Worm (Caenorhabditis elegans): ENCODE results near the gene Y62H9A.12.

DNA sequence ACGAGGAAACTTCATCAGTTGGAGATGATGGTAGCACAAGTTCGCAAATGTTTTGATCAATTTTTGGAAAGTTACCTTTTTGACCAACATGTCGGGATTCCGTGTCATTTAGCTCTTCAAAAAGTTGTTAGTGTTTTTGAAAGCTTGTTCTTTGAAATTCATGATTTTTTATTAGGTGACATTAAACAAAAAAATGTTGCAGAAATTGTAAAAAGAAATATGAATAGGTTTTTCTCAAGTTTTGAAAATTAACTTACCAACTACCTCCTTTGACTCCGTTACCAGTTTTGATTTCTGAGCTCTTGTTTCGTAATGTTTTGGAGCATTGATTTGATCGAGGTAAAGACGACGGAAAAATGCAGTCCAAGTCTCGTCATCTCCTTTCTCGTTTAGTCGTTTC lies 38.2 kb downstream of the Y62H9A.12 start:
- TF ChIP-seq lsy-2 (tag; optimal IDR thresholded peaks at IDR 0.05) (no peak), M03D4.4 (tag; optimal IDR thresholded peaks at IDR 0.05) (no peak), pha-4 (tag; optimal IDR thresholded peaks at IDR 0.05) (no peak), unc-62 (GFP tag; optimal IDR thresholded peaks at IDR 0.05) (no peak), elt-3 (tag; optimal IDR thresholded peaks at IDR 0.05) (no peak), ztf-11 (tag; optimal IDR thresholded peaks at IDR 0.05) (no peak), elt-1 (tag; optimal IDR thresholded peaks at IDR 0.05; ENCODE audit: borderline replicate concordance, insufficient read depth) (no peak), lin-13 (tag; optimal IDR thresholded peaks at IDR 0.05) (no peak), blmp-1 (tag; optimal IDR thresholded peaks at IDR 0.05) (no peak), lin-32 (GFP tag; optimal IDR thresholded peaks at IDR 0.05) (no peak), nhr-76 (tag; optimal IDR thresholded peaks at IDR 0.05) (no peak), nhr-12 (tag; optimal IDR thresholded peaks at IDR 0.05) (no peak), mep-1 (tag; optimal IDR thresholded peaks at IDR 0.05) (no peak), sptf-1 (tag; optimal IDR thresholded peaks at IDR 0.05) (no peak)
